Worm (Caenorhabditis elegans) whole organism, L1 larva: ENCODE results near the gene col-123.
A peak's percentile ranks its signal among the peaks of the same experiment; 100 is the strongest.

Experiments used
- ama-1 ChIP-seq: fragments of 150-350 bp; optimal IDR thresholded peaks from 2 replicates; lab custom pipeline; 2014
- dpl-1 ChIP-seq, 3 experiments: fragments of 150-350 bp in 2 of 3; sonication (generic microtip) in 1 of 3; optimal IDR thresholded peaks; 2 replicates each; lab custom pipeline; 2014 to 2017; ENCODE audit warnings: missing biosample characterization in 3 of 3, missing genetic modification characterization in 3 of 3, missing genetic modification reagents in 3 of 3
- dsc-1 ChIP-seq: sonication (generic microtip); optimal IDR thresholded peaks from 2 replicates; lab custom pipeline; 2016; ENCODE audit warnings: mild to moderate bottlenecking, missing genetic modification characterization, missing compliant biosample characterization
- elt-3 ChIP-seq, 6 experiments: fragments of 150-350 bp in 1 of 6; sonication (generic microtip); optimal IDR thresholded peaks; 2 replicates each; lab custom pipeline; 2017 to 2018; ENCODE audit warnings: missing biosample characterization in 6 of 6, missing genetic modification characterization in 6 of 6, inconsistent platforms in 1 of 6
- lir-3 ChIP-seq: sonication (generic microtip); optimal IDR thresholded peaks from 2 replicates; lab custom pipeline; 2016; ENCODE audit warnings: mild to moderate bottlenecking, missing genetic modification characterization, moderate library complexity, missing compliant biosample characterization; ENCODE audit not compliant: poor library complexity
- nhr-12 ChIP-seq: sonication (generic microtip); optimal IDR thresholded peaks from 2 replicates; lab custom pipeline; 2017; ENCODE audit warnings: missing biosample characterization, missing genetic modification characterization
- nhr-20 ChIP-seq: sonication (generic microtip); optimal IDR thresholded peaks from 2 replicates; lab custom pipeline; 2016; ENCODE audit warnings: mild to moderate bottlenecking, missing genetic modification characterization, missing compliant biosample characterization
- nhr-237 ChIP-seq: fragments of 150-350 bp; optimal IDR thresholded peaks from 2 replicates; lab custom pipeline; 2014; ENCODE audit warnings: missing biosample characterization, missing genetic modification characterization
- nhr-76 ChIP-seq: sonication (generic microtip); optimal IDR thresholded peaks from 2 replicates; lab custom pipeline; 2017; ENCODE audit warnings: missing biosample characterization, missing genetic modification characterization
- nhr-77 ChIP-seq: fragments of 150-350 bp; optimal IDR thresholded peaks from 2 replicates; lab custom pipeline; 2014; ENCODE audit warnings: missing biosample characterization, missing genetic modification characterization
- pag-3 ChIP-seq: sonication (generic microtip); optimal IDR thresholded peaks from 2 replicates; lab custom pipeline; 2017; ENCODE audit warnings: missing genetic modification characterization, mild to moderate bottlenecking, missing compliant biosample characterization, antibody characterized with exemption, borderline replicate concordance; ENCODE audit not compliant: insufficient read depth
- pqm-1 ChIP-seq: sonication (generic microtip); optimal IDR thresholded peaks from 3 replicates; lab custom pipeline; 2017; ENCODE audit warnings: missing biosample characterization, missing genetic modification characterization
- snpc-4 ChIP-seq: fragments of 150-350 bp; optimal IDR thresholded peaks from 2 replicates; lab custom pipeline; 2014; ENCODE audit warnings: missing biosample characterization, missing genetic modification characterization

DNA sequence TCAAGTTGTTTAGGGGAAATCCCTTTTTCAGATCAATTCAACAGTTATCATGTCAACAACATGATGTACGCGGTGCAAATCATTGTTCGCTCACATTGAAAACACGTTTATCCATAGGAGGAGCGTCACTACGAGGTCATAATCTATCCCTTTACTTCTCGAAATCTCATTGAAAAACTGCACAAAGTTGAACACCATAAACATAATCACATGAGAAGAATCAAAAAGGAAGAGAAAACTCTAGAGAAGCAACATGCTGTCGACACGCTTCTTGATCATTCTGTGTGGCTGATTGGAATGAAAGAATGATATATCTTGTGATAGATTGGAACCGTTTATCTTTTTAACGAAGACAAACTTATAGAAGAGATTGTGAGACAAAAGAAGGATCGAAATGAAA lies 46.2 kb downstream of the col-123 start:
- TF ChIP-seq nhr-237 (tag; lab: Kevin White, UChicago) = no peak
- no peak for TF ChIP-seq pag-3 (tag; lab: Kevin White, UChicago)
- peak; percentile 96 for TF ChIP-seq nhr-20 (tag; lab: Kevin White, UChicago)
- TF ChIP-seq lir-3 (tag; lab: Kevin White, UChicago) = peak; percentile 56
- TF ChIP-seq dpl-1 (GFP tag; optimal IDR thresholded peaks at IDR 0.05; lab: Kevin White, UChicago) = peak in 1 of 3 experiments; percentile 28
- TF ChIP-seq pqm-1 (tag; lab: Kevin White, UChicago) = no peak
- TF ChIP-seq ama-1 (lab: Kevin White, UChicago) = no peak
- TF ChIP-seq dsc-1 = no peak
- TF ChIP-seq snpc-4 = no peak
- TF ChIP-seq nhr-76 (tag; lab: Kevin White, UChicago) = no peak
- TF ChIP-seq nhr-12 (tag; lab: Kevin White, UChicago) = no peak
- peak in 5 of 6 experiments; percentile 56 to 98 (median 67) for TF ChIP-seq elt-3 (tag; optimal IDR thresholded peaks at IDR 0.05; lab: Kevin White, UChicago)
- no peak for TF ChIP-seq nhr-77
